Worm (Caenorhabditis elegans) whole organism, young adult: ENCODE data around the gene clk-2.

Source experiments
- B0035.1 ChIP-seq: sonication (generic microtip); optimal IDR thresholded peaks from 2 replicates; lab custom pipeline; 2016; ENCODE audit warnings: missing genetic modification characterization, mild to moderate bottlenecking, missing compliant biosample characterization, missing genotype, missing genetic modification reagents
- B0261.1 ChIP-seq: sonication (generic microtip); optimal IDR thresholded peaks from 2 replicates; lab custom pipeline; 2016; ENCODE audit warnings: mild to moderate bottlenecking, missing genetic modification characterization, moderate library complexity, missing compliant biosample characterization
- C17E4.6 ChIP-seq: fragments of 200-800 bp; sonication (Bioruptor generic); IDR thresholded peaks from 2 replicates; pipeline ENCODE4 v1.3.6; 2022; ENCODE audit warnings: missing genetic modification reagents, missing genetic modification characterization, missing compliant biosample characterization
- D2030.7 ChIP-seq: fragments of 200-800 bp; sonication (Bioruptor generic); IDR thresholded peaks from 2 replicates; pipeline ENCODE4 v1.3.6; 2022; ENCODE audit warnings: missing genetic modification reagents, missing genetic modification characterization, missing compliant biosample characterization
- F39B2.1 ChIP-seq: fragments of 200-800 bp; sonication (Bioruptor generic); IDR thresholded peaks from 2 replicates; pipeline ENCODE4 v1.3.6; 2022; ENCODE audit warnings: missing genetic modification reagents, missing genetic modification characterization, missing compliant biosample characterization
- F49E8.2 ChIP-seq: sonication (generic microtip); optimal IDR thresholded peaks from 3 replicates; lab custom pipeline; 2017; ENCODE audit warnings: missing genetic modification characterization, mild to moderate bottlenecking, missing compliant biosample characterization, antibody characterized with exemption, moderate library complexity; ENCODE audit not compliant: insufficient read depth
- F57C9.4 ChIP-seq: sonication (generic microtip); optimal IDR thresholded peaks from 2 replicates; lab custom pipeline; 2017; ENCODE audit warnings: mild to moderate bottlenecking, missing genetic modification characterization, missing compliant biosample characterization
- K11D2.4 ChIP-seq: fragments of 200-800 bp; sonication (Bioruptor generic); IDR thresholded peaks from 2 replicates; pipeline ENCODE4 v1.3.6; 2022; ENCODE audit warnings: missing genetic modification reagents, missing genetic modification characterization, missing compliant biosample characterization
- K12H6.12 ChIP-seq: fragments of 200-800 bp; sonication (Bioruptor generic); optimal IDR thresholded peaks from 2 replicates; lab custom pipeline; 2018; ENCODE audit warnings: mild to moderate bottlenecking, missing genetic modification characterization, missing compliant biosample characterization
- Y53F4B.3 ChIP-seq: fragments of 200-800 bp; sonication (Bioruptor generic); IDR thresholded peaks from 2 replicates; pipeline ENCODE4 v1.3.6; 2022; ENCODE audit warnings: missing genetic modification reagents, missing genetic modification characterization, missing compliant biosample characterization
- Y53G8AR.9 ChIP-seq: fragments of 200-800 bp; sonication (Bioruptor generic); conservative IDR thresholded peaks from 2 replicates; pipeline ENCODE4 v1.3.6; 2022; ENCODE audit warnings: missing genetic modification reagents, missing genetic modification characterization, missing compliant biosample characterization
- Y79H2A.3 ChIP-seq: fragments of 200-800 bp; sonication (Bioruptor generic); conservative IDR thresholded peaks from 2 replicates; pipeline ENCODE4 v1.3.6; 2022; ENCODE audit warnings: missing genetic modification reagents, missing genetic modification characterization, missing compliant biosample characterization
- Y95B8A.8 ChIP-seq: fragments of 200-800 bp; sonication (Bioruptor generic); IDR thresholded peaks from 2 replicates; pipeline ENCODE4 v1.3.6; 2022; ENCODE audit warnings: missing genetic modification reagents, missing genetic modification characterization, missing compliant biosample characterization
- aptf-2 ChIP-seq: fragments of 200-800 bp; sonication (Bioruptor generic); conservative IDR thresholded peaks from 2 replicates; pipeline ENCODE4 v1.3.6; 2022; ENCODE audit warnings: missing genetic modification reagents, missing genetic modification characterization, missing compliant biosample characterization
- aptf-3 ChIP-seq: fragments of 200-800 bp; sonication (Bioruptor generic); IDR thresholded peaks from 2 replicates; pipeline ENCODE4 v1.3.6; 2022; ENCODE audit warnings: missing genetic modification characterization, missing compliant biosample characterization
- atf-7 ChIP-seq: sonication (generic microtip); optimal IDR thresholded peaks from 2 replicates; lab custom pipeline; 2017; ENCODE audit warnings: mild to moderate bottlenecking, missing genetic modification characterization, missing compliant biosample characterization
- athp-1 ChIP-seq: sonication (generic microtip); optimal IDR thresholded peaks from 2 replicates; lab custom pipeline; 2017; ENCODE audit warnings: mild to moderate bottlenecking, missing genetic modification characterization, missing compliant biosample characterization
- attf-3 ChIP-seq: fragments of 200-800 bp; sonication (Bioruptor generic); conservative IDR thresholded peaks from 2 replicates; pipeline ENCODE4 v1.3.6; 2022; ENCODE audit warnings: missing genetic modification reagents, missing genetic modification characterization, missing compliant biosample characterization
- bed-1 ChIP-seq: fragments of 200-800 bp; sonication (Bioruptor generic); IDR thresholded peaks from 2 replicates; pipeline ENCODE4 v1.3.6; 2022; ENCODE audit warnings: missing genetic modification reagents, missing genetic modification characterization, missing compliant biosample characterization
- ceh-100 ChIP-seq: fragments of 200-800 bp; sonication (Bioruptor generic); IDR thresholded peaks from 2 replicates; pipeline ENCODE4 v1.3.6; 2022; ENCODE audit warnings: missing genetic modification reagents, missing genetic modification characterization, missing compliant biosample characterization
- ceh-27 ChIP-seq: fragments of 200-800 bp; sonication (Bioruptor generic); optimal IDR thresholded peaks from 2 replicates; lab custom pipeline; 2018; ENCODE audit warnings: mild to moderate bottlenecking, missing genetic modification characterization, moderate library complexity, missing compliant biosample characterization
- ceh-40 ChIP-seq: fragments of 200-800 bp; sonication (Bioruptor generic); IDR thresholded peaks from 2 replicates; pipeline ENCODE4 v1.3.6; 2022; ENCODE audit warnings: missing genetic modification characterization, missing compliant biosample characterization
- ceh-91 ChIP-seq: fragments of 200-800 bp; sonication (Bioruptor generic); IDR thresholded peaks from 2 replicates; pipeline ENCODE4 v1.3.6; 2022; ENCODE audit warnings: missing genetic modification reagents, missing genetic modification characterization, missing compliant biosample characterization
- chd-7 ChIP-seq: sonication (generic microtip); optimal IDR thresholded peaks from 2 replicates; lab custom pipeline; 2016; ENCODE audit warnings: mild to moderate bottlenecking, missing genetic modification characterization, moderate library complexity, missing compliant biosample characterization
- dox-1 ChIP-seq: fragments of 200-800 bp; sonication (Bioruptor generic); IDR thresholded peaks from 2 replicates; pipeline ENCODE4 v1.3.6; 2022; ENCODE audit warnings: missing genetic modification reagents, missing genetic modification characterization, missing compliant biosample characterization
- dpff-1 ChIP-seq: sonication (generic microtip); optimal IDR thresholded peaks from 2 replicates; lab custom pipeline; 2017; ENCODE audit warnings: mild to moderate bottlenecking, missing genetic modification characterization, missing compliant biosample characterization
- dpl-1 ChIP-seq: fragments of 150-350 bp; optimal IDR thresholded peaks from 2 replicates; lab custom pipeline; 2014; ENCODE audit warnings: missing biosample characterization, missing genetic modification reagents, missing genetic modification characterization
- efl-1 ChIP-seq: fragments of 150-350 bp; optimal IDR thresholded peaks from 2 replicates; lab custom pipeline; 2014; ENCODE audit warnings: missing biosample characterization, missing genetic modification reagents, missing genetic modification characterization
- egl-44 ChIP-seq: fragments of 200-800 bp; sonication (Bioruptor generic); IDR thresholded peaks from 2 replicates; pipeline ENCODE4 v1.3.6; 2022; ENCODE audit warnings: missing genetic modification reagents, missing genetic modification characterization, missing compliant biosample characterization
- ets-4 ChIP-seq: fragments of 200-800 bp; sonication (Bioruptor generic); optimal IDR thresholded peaks from 2 replicates; lab custom pipeline; 2018; ENCODE audit warnings: mild to moderate bottlenecking, missing genetic modification characterization, missing compliant biosample characterization
- hrde-1 ChIP-seq: sonication (generic microtip); optimal IDR thresholded peaks from 2 replicates; lab custom pipeline; 2016; ENCODE audit warnings: missing genetic modification characterization, mild to moderate bottlenecking, missing compliant biosample characterization, moderate library complexity, missing genotype, missing genetic modification reagents, borderline replicate concordance
- lin-35 ChIP-seq, 3 experiments: fragments of 150-350 bp in 2 of 3; sonication (generic microtip) in 1 of 3; optimal IDR thresholded peaks; 2 replicates each; lab custom pipeline; 2014 to 2018; ENCODE audit warnings: missing biosample characterization in 3 of 3, missing genetic modification characterization in 3 of 3, missing genetic modification reagents in 3 of 3
- lsy-27 ChIP-seq: sonication (generic microtip); optimal IDR thresholded peaks from 2 replicates; lab custom pipeline; 2017; ENCODE audit warnings: missing genetic modification characterization, mild to moderate bottlenecking, missing compliant biosample characterization, antibody characterized with exemption, missing genotype, borderline replicate concordance; ENCODE audit not compliant: insufficient read depth
- madf-3 ChIP-seq: fragments of 200-800 bp; sonication (Bioruptor generic); IDR thresholded peaks from 2 replicates; pipeline ENCODE4 v1.3.6; 2022; ENCODE audit warnings: missing genetic modification reagents, missing genetic modification characterization, missing compliant biosample characterization
- madf-6 ChIP-seq: fragments of 200-800 bp; sonication (Bioruptor generic); IDR thresholded peaks from 2 replicates; pipeline ENCODE4 v1.3.6; 2022; ENCODE audit warnings: missing genetic modification reagents, missing genetic modification characterization, missing compliant biosample characterization
- mcd-1 ChIP-seq: fragments of 200-800 bp; sonication (Bioruptor generic); IDR thresholded peaks from 2 replicates; pipeline ENCODE4 v1.3.6; 2022; ENCODE audit warnings: missing genetic modification reagents, missing genetic modification characterization, missing compliant biosample characterization
- mel-28 ChIP-seq: sonication (generic microtip); optimal IDR thresholded peaks from 2 replicates; lab custom pipeline; 2016; ENCODE audit warnings: borderline replicate concordance, mild to moderate bottlenecking, missing genetic modification characterization, missing compliant biosample characterization
- nfya-1 ChIP-seq: sonication (generic microtip); optimal IDR thresholded peaks from 2 replicates; lab custom pipeline; 2017; ENCODE audit warnings: antibody characterized with exemption, missing compliant biosample characterization, missing genetic modification characterization, borderline replicate concordance; ENCODE audit not compliant: insufficient read depth
- rcor-1 ChIP-seq: fragments of 200-800 bp; sonication (Bioruptor generic); IDR thresholded peaks from 2 replicates; pipeline ENCODE4 v1.3.6; 2022; ENCODE audit warnings: missing genetic modification reagents, missing genetic modification characterization, missing compliant biosample characterization
- rec-8 ChIP-seq, 2 experiments: sonication (generic microtip); optimal IDR thresholded peaks; 2 replicates each; lab custom pipeline; 2016; ENCODE audit warnings: mild to moderate bottlenecking in 2 of 2, missing genetic modification characterization in 2 of 2, missing genetic modification reagents in 2 of 2, missing genotype in 2 of 2, missing biosample characterization in 1 of 2, missing compliant biosample characterization in 1 of 2, moderate library complexity in 1 of 2
- rpc-1 ChIP-seq, 2 experiments: fragments of 150-350 bp in 1 of 2; sonication (generic microtip) in 1 of 2; optimal IDR thresholded peaks; 2 replicates each; lab custom pipeline; 2014 to 2018; ENCODE audit warnings: missing biosample characterization in 1 of 2, missing genetic modification characterization in 1 of 2, missing genetic modification reagents in 1 of 2, missing genotype in 1 of 2
- snpc-1.1 ChIP-seq: sonication (generic microtip); optimal IDR thresholded peaks from 2 replicates; lab custom pipeline; 2017; ENCODE audit warnings: missing genetic modification characterization, mild to moderate bottlenecking, missing compliant biosample characterization, antibody characterized with exemption, moderate library complexity, missing genotype, missing genetic modification reagents; ENCODE audit not compliant: insufficient read depth
- zim-3 ChIP-seq: sonication (generic microtip); optimal IDR thresholded peaks from 2 replicates; lab custom pipeline; 2017; ENCODE audit warnings: mild to moderate bottlenecking, missing genetic modification characterization, moderate library complexity, missing compliant biosample characterization
- ztf-25 ChIP-seq: fragments of 200-800 bp; sonication (Bioruptor generic); IDR thresholded peaks from 2 replicates; pipeline ENCODE4 v1.3.6; 2022; ENCODE audit warnings: missing genetic modification reagents, missing genetic modification characterization, missing compliant biosample characterization
- ztf-26 ChIP-seq: sonication (generic microtip); optimal IDR thresholded peaks from 2 replicates; lab custom pipeline; 2017; ENCODE audit warnings: missing genetic modification characterization, missing compliant biosample characterization
- ztf-28 ChIP-seq: fragments of 200-800 bp; sonication (Bioruptor generic); IDR thresholded peaks from 2 replicates; pipeline ENCODE4 v1.3.6; 2022; ENCODE audit warnings: missing genetic modification reagents, missing genetic modification characterization, missing compliant biosample characterization
- ztf-3 ChIP-seq: fragments of 200-800 bp; sonication (Bioruptor generic); optimal IDR thresholded peaks from 2 replicates; lab custom pipeline; 2018; ENCODE audit warnings: mild to moderate bottlenecking, missing genetic modification characterization, missing compliant biosample characterization

Gene clk-2

ce11 chrIII:7465347-7465746 lies 53.0 kb downstream of the clk-2 start, which contains the start of gene fum-1 (continued):
- TF ChIP-seq ztf-3 = no peak
- no peak for TF ChIP-seq lsy-27 (tag; lab: Kevin White, UChicago)
- TF ChIP-seq chd-7 (tag; lab: Kevin White, UChicago) = no peak
- TF ChIP-seq F49E8.2 (tag; lab: Kevin White, UChicago) = no peak
- TF ChIP-seq Y79H2A.3 (GFP tag; lab: Robert Waterston, UW) = no peak
- no peak for TF ChIP-seq C17E4.6
- no peak for TF ChIP-seq rpc-1 (optimal IDR thresholded peaks at IDR 0.05; lab: Kevin White, UChicago)
- no peak for TF ChIP-seq rpc-1 (tag; optimal IDR thresholded peaks at IDR 0.05; lab: Kevin White, UChicago)
- TF ChIP-seq nfya-1 (tag; lab: Kevin White, UChicago) = no peak
- TF ChIP-seq ztf-28 (GFP tag; lab: Robert Waterston, UW) = no peak
- no peak for TF ChIP-seq rec-8 (tag; optimal IDR thresholded peaks at IDR 0.05; lab: Kevin White, UChicago)
- no peak for TF ChIP-seq athp-1 (tag; lab: Kevin White, UChicago)
- no peak for TF ChIP-seq attf-3
- no peak for TF ChIP-seq bed-1 (GFP tag; lab: Robert Waterston, UW)
- no peak for TF ChIP-seq K12H6.12 (tag; lab: Kevin White, UChicago)
- TF ChIP-seq madf-3 (GFP tag; lab: Robert Waterston, UW) = no peak
- no peak for TF ChIP-seq ztf-25 (GFP tag; lab: Robert Waterston, UW)
- no peak for TF ChIP-seq mel-28 (tag; lab: Kevin White, UChicago)
- TF ChIP-seq ceh-40 (GFP tag; lab: Robert Waterston, UW) = no peak
- TF ChIP-seq K11D2.4 = no peak
- no peak for TF ChIP-seq B0035.1
- no peak for TF ChIP-seq ceh-91 (GFP tag; lab: Robert Waterston, UW)
- TF ChIP-seq mcd-1 (GFP tag; lab: Robert Waterston, UW) = peak; percentile 56
- no peak for TF ChIP-seq ets-4
- peak in 1 of 3 experiments; percentile 37 for TF ChIP-seq lin-35 (GFP tag; optimal IDR thresholded peaks at IDR 0.05; lab: Kevin White, UChicago)
- TF ChIP-seq Y53G8AR.9 (GFP tag; lab: Robert Waterston, UW) = no peak
- TF ChIP-seq hrde-1 (tag; lab: Kevin White, UChicago) = no peak
- TF ChIP-seq dox-1 (GFP tag; lab: Robert Waterston, UW) = peak; percentile 55; the same call in 1 of the 2 replicates
- no peak for TF ChIP-seq atf-7 (tag; lab: Kevin White, UChicago)
- no peak for TF ChIP-seq B0261.1
- no peak for TF ChIP-seq F39B2.1 (GFP tag; lab: Robert Waterston, UW)
- no peak for TF ChIP-seq aptf-3 (GFP tag; lab: Robert Waterston, UW)
- TF ChIP-seq efl-1 (GFP tag; lab: Kevin White, UChicago) = peak; percentile 54
- TF ChIP-seq ceh-100 (GFP tag; lab: Robert Waterston, UW) = no peak
- TF ChIP-seq aptf-2 = no peak
- TF ChIP-seq Y95B8A.8 (GFP tag; lab: Robert Waterston, UW) = no peak
- peak; percentile 40; the same call in 1 of the 2 replicates for TF ChIP-seq madf-6 (GFP tag; lab: Robert Waterston, UW)
- TF ChIP-seq ztf-26 (tag; lab: Kevin White, UChicago) = peak; percentile 55
- TF ChIP-seq ceh-27 = peak; percentile 48
- TF ChIP-seq dpl-1 (GFP tag; lab: Kevin White, UChicago) = no peak
- no peak for TF ChIP-seq snpc-1.1 (tag; lab: Kevin White, UChicago)
- TF ChIP-seq D2030.7 (GFP tag; lab: Robert Waterston, UW) = no peak
- no peak for TF ChIP-seq egl-44 (GFP tag; lab: Robert Waterston, UW)
- no peak for TF ChIP-seq dpff-1 (tag; lab: Kevin White, UChicago)
- TF ChIP-seq Y53F4B.3 (GFP tag; lab: Robert Waterston, UW) = no peak
- no peak for TF ChIP-seq rcor-1
- no peak for TF ChIP-seq F57C9.4 (tag; lab: Kevin White, UChicago)
- no peak for TF ChIP-seq zim-3 (tag; lab: Kevin White, UChicago)
